Worm (Caenorhabditis elegans) whole organism, mixed stage, embryonic: ENCODE results near the gene cnc-5.

Source experiments
- elt-1 ChIP-seq: sonication (generic microtip); optimal IDR thresholded peaks from 2 replicates; lab custom pipeline; 2017; ENCODE audit warnings: missing genetic modification characterization, mild to moderate bottlenecking, missing compliant biosample characterization, antibody characterized with exemption, moderate library complexity, borderline replicate concordance; ENCODE audit not compliant: insufficient read depth
- elt-3 ChIP-seq: fragments of 150-350 bp; optimal IDR thresholded peaks from 2 replicates; lab custom pipeline; 2014; ENCODE audit warnings: missing biosample characterization, missing genetic modification characterization
- nhr-28 ChIP-seq: fragments of 150-350 bp; optimal IDR thresholded peaks from 2 replicates; lab custom pipeline; 2014; ENCODE audit warnings: missing biosample characterization, missing genetic modification characterization
- pha-4 ChIP-seq: fragments of 150-350 bp; optimal IDR thresholded peaks from 2 replicates; lab custom pipeline; 2018; ENCODE audit warnings: missing biosample characterization, missing genetic modification reagents, missing genetic modification characterization
- snpc-4 ChIP-seq: fragments of 150-350 bp; optimal IDR thresholded peaks from 2 replicates; lab custom pipeline; 2014; ENCODE audit warnings: missing biosample characterization, missing genetic modification characterization
- sptf-1 ChIP-seq: sonication (generic microtip); optimal IDR thresholded peaks from 2 replicates; lab custom pipeline; 2017; ENCODE audit warnings: mild to moderate bottlenecking, missing genetic modification characterization, moderate library complexity, missing compliant biosample characterization
- unc-39 ChIP-seq: fragments of 150-350 bp; optimal IDR thresholded peaks from 2 replicates; lab custom pipeline; 2014; ENCODE audit warnings: missing biosample characterization, missing genetic modification characterization

DNA sequence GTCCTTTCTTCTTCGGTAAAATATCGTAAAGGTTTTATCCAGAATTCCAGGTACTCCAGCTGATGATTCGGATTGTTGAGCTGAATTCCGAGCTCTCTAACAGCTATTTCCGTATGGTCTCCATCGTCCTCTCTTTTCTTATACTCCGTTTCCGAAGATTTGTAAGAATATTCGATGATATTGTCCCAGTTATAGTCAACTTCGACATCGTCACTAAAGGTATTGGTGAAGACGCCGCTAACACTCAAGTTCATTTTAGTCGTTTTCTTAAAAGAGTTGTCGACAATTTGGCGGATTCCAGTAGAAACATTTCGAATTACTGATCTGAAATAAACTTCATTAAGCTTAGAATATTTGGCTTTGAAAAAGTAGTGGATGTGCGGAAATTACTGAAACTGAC, 10.1 kb upstream of the cnc-5 start:
- no peak for TF ChIP-seq unc-39 (tag; lab: Kevin White, UChicago)
- TF ChIP-seq pha-4 (tag; lab: Kevin White, UChicago), result no peak
- TF ChIP-seq elt-1 (tag; lab: Kevin White, UChicago), result no peak
- no peak for TF ChIP-seq nhr-28
- no peak for TF ChIP-seq snpc-4 (tag; lab: Kevin White, UChicago)
- TF ChIP-seq elt-3 (tag; lab: Kevin White, UChicago), result no peak
- TF ChIP-seq sptf-1, result no peak
